Worm (Caenorhabditis elegans) whole organism, mixed stage, embryonic: ENCODE data around the gene C34F11.2.

ENCODE experiments used
- ces-1 ChIP-seq: fragments of 150-350 bp; optimal IDR thresholded peaks from 2 replicates; lab custom pipeline; 2014; ENCODE audit warnings: missing biosample characterization, missing genetic modification reagents, missing genetic modification characterization
- drap-1 ChIP-seq: fragments of 200-800 bp; sonication (Bioruptor generic); optimal IDR thresholded peaks from 3 replicates; lab custom pipeline; 2018; ENCODE audit warnings: mild to moderate bottlenecking, missing genetic modification characterization, missing compliant biosample characterization
- nhr-28 ChIP-seq: fragments of 150-350 bp; optimal IDR thresholded peaks from 2 replicates; lab custom pipeline; 2014; ENCODE audit warnings: missing biosample characterization, missing genetic modification characterization
- nhr-76 ChIP-seq: sonication (generic microtip); optimal IDR thresholded peaks from 2 replicates; lab custom pipeline; 2017; ENCODE audit warnings: missing biosample characterization, missing genetic modification characterization
- unc-62 ChIP-seq: fragments of 150-350 bp; optimal IDR thresholded peaks from 2 replicates; lab custom pipeline; 2014; ENCODE audit warnings: missing biosample characterization, missing genetic modification reagents, missing genetic modification characterization

DNA sequence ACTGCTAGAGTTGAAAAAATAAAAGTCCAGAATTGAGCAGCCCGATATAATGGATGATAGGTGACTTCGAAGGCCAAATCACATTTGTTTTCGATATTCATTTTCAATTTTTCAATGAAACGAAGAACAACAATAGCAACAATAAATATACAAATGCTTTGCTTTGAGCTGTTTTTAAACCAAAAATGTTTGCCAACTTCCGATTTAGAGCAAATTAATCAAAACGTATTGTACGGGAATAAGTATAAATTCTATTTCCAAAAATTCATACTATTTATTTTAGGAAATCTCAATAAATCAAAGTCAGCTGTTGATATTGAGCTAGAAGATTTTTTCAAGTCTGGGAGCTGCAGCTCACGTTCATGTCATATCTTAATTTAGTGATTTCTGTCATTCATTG, 41.1 kb upstream of the C34F11.2 start, which contains the start of gene srb-1:
- TF ChIP-seq drap-1 (GFP tag; lab: Kevin White, UChicago) (no peak), unc-62 (GFP tag; lab: Kevin White, UChicago) (no peak), ces-1 (no peak), nhr-28 (tag; lab: Kevin White, UChicago) (no peak), nhr-76 (tag; lab: Kevin White, UChicago) (no peak)
